Worm (Caenorhabditis elegans) whole organism, early embryonic: ENCODE results near the gene ZK662.2.

Experiments
- B0310.2 ChIP-seq: sonication (generic microtip); optimal IDR thresholded peaks from 2 replicates; lab custom pipeline; 2016; ENCODE audit warnings: mild to moderate bottlenecking, missing genetic modification characterization, missing compliant biosample characterization
- F13C5.2 ChIP-seq: sonication (generic microtip); optimal IDR thresholded peaks from 2 replicates; lab custom pipeline; 2017; ENCODE audit warnings: mild to moderate bottlenecking, missing genetic modification characterization, inconsistent platforms, missing compliant biosample characterization
- aly-1 ChIP-seq: sonication (generic microtip); optimal IDR thresholded peaks from 2 replicates; lab custom pipeline; 2016; ENCODE audit warnings: missing genetic modification characterization, missing compliant biosample characterization
- ama-1 ChIP-seq: fragments of 150-350 bp; optimal IDR thresholded peaks from 2 replicates; lab custom pipeline; 2014
- ets-7 ChIP-seq: sonication (generic microtip); optimal IDR thresholded peaks from 2 replicates; lab custom pipeline; 2016; ENCODE audit warnings: missing genotype, missing genetic modification characterization, missing compliant biosample characterization
- tbx-11 ChIP-seq: fragments of 200-800 bp; sonication (Bioruptor generic); IDR thresholded peaks from 2 replicates; pipeline ENCODE4 v1.3.6; 2022; ENCODE audit warnings: missing genetic modification characterization, missing compliant biosample characterization
- tbx-37 ChIP-seq: fragments of 200-800 bp; sonication (Bioruptor generic); conservative IDR thresholded peaks from 2 replicates; pipeline ENCODE4 v1.3.6; 2022; ENCODE audit warnings: missing genetic modification reagents, missing genetic modification characterization, missing compliant biosample characterization
- tra-4 ChIP-seq: sonication (generic microtip); optimal IDR thresholded peaks from 2 replicates; lab custom pipeline; 2017; ENCODE audit warnings: missing genetic modification characterization, missing compliant biosample characterization

- TF ChIP-seq B0310.2 (tag; lab: Kevin White, UChicago) (no peak), ets-7 (tag; lab: Kevin White, UChicago) (no peak), tbx-11 (no peak), ama-1 (no peak), aly-1 (no peak), tbx-37 (no peak), F13C5.2 (tag; lab: Kevin White, UChicago) (no peak), tra-4 (tag; lab: Kevin White, UChicago) (no peak)
These were observed 49.2 kb upstream of the ZK662.2 start, which contains the start of gene F59D12.5 for ce11 chrX:15647276-15647675.
